Fruit fly (Drosophila melanogaster) whole organism, embryonic: ENCODE results near the gene ND-B16.6.

ENCODE experiments used
- Awh ChIP-seq: fragments of 200-800 bp; sonication (Bioruptor generic); IDR thresholded peaks from 2 replicates; pipeline ENCODE4, ENCODE4 v1.3.6; 2022; ENCODE audit warnings: missing biosample characterization, missing genetic modification characterization
- B-H2 ChIP-seq: fragments of 200-800 bp; sonication (Bioruptor generic); optimal IDR thresholded peaks from 2 replicates; lab custom pipeline; 2018; ENCODE audit warnings: missing biosample characterization, mild to moderate bottlenecking, missing genetic modification characterization
- Bdp1 ChIP-seq: fragments of 200-800 bp; sonication (Bioruptor generic); optimal IDR thresholded peaks from 3 replicates; lab custom pipeline; 2016; ENCODE audit warnings: missing biosample characterization, missing genetic modification characterization
- CG10267 ChIP-seq: fragments of 200-800 bp; sonication (Bioruptor generic); optimal IDR thresholded peaks from 2 replicates; lab custom pipeline; 2018; ENCODE audit warnings: missing biosample characterization, mild to moderate bottlenecking, missing genetic modification characterization, moderate library complexity
- CG10543 ChIP-seq: fragments of 200-800 bp; sonication (Bioruptor generic); optimal IDR thresholded peaks from 3 replicates; lab custom pipeline; 2017; ENCODE audit warnings: missing biosample characterization, mild to moderate bottlenecking, missing genetic modification characterization, moderate library complexity
- CG10959 ChIP-seq: fragments of 200-800 bp; sonication (Bioruptor generic); IDR thresholded peaks from 2 replicates; pipeline ENCODE4 v1.3.6; 2022; ENCODE audit warnings: missing biosample characterization, missing genetic modification characterization
- CG10979 ChIP-seq: fragments of 200-800 bp; sonication (Bioruptor generic); optimal IDR thresholded peaks from 2 replicates; lab custom pipeline; 2018; ENCODE audit warnings: missing biosample characterization, mild to moderate bottlenecking, missing genetic modification characterization, moderate library complexity
- CG11085 ChIP-seq: fragments of 200-800 bp; sonication (Bioruptor generic); IDR thresholded peaks from 2 replicates; pipeline ENCODE4 v1.3.6; 2022; ENCODE audit warnings: missing biosample characterization, missing genetic modification characterization
- CG11695 ChIP-seq: fragments of 200-800 bp; sonication (Bioruptor generic); IDR thresholded peaks from 3 replicates; pipeline ENCODE4 v1.3.6; 2022; ENCODE audit warnings: missing biosample characterization, missing genetic modification characterization
- CG11696 ChIP-seq: fragments of 200-800 bp; sonication (Bioruptor generic); IDR thresholded peaks from 2 replicates; pipeline ENCODE4 v1.3.6; 2022; ENCODE audit warnings: missing biosample characterization, missing genetic modification characterization
- CG17829 ChIP-seq: fragments of 200-800 bp; optimal IDR thresholded peaks from 2 replicates; lab custom pipeline; 2019; ENCODE audit warnings: missing biosample characterization, mild to moderate bottlenecking, missing genetic modification characterization, moderate library complexity
- CG2199 ChIP-seq: fragments of 200-800 bp; sonication (Bioruptor generic); IDR thresholded peaks from 3 replicates; pipeline ENCODE4 v1.3.6; 2022; ENCODE audit warnings: missing biosample characterization, missing genetic modification characterization
- CG2889 ChIP-seq: fragments of 200-800 bp; sonication (Bioruptor generic); IDR thresholded peaks from 3 replicates; pipeline ENCODE4 v1.3.6; 2022; ENCODE audit warnings: missing biosample characterization, missing genetic modification characterization
- CG30431 ChIP-seq: fragments of 200-800 bp; sonication (Bioruptor generic); optimal IDR thresholded peaks from 2 replicates; lab custom pipeline; 2017; ENCODE audit warnings: missing biosample characterization, missing genetic modification characterization
- CG32767 ChIP-seq: fragments of 200-800 bp; sonication (Bioruptor generic); IDR thresholded peaks from 2 replicates; pipeline ENCODE4 v1.3.6; 2022; ENCODE audit warnings: missing biosample characterization, missing genetic modification characterization
- CG4328 ChIP-seq: fragments of 200-800 bp; sonication (Bioruptor generic); optimal IDR thresholded peaks from 3 replicates; lab custom pipeline; 2017; ENCODE audit warnings: missing biosample characterization, missing genetic modification reagents, missing genetic modification characterization
- CG4617 ChIP-seq: fragments of 200-800 bp; sonication (Bioruptor generic); optimal IDR thresholded peaks from 3 replicates; lab custom pipeline; 2016; ENCODE audit warnings: missing biosample characterization, missing genetic modification characterization, borderline replicate concordance
- CG4707 ChIP-seq: fragments of 200-800 bp; sonication (Bioruptor generic); optimal IDR thresholded peaks from 2 replicates; lab custom pipeline; 2018; ENCODE audit warnings: missing biosample characterization, mild to moderate bottlenecking, missing genetic modification characterization, moderate library complexity
- CG6175 ChIP-seq: fragments of 200-800 bp; sonication (Bioruptor generic); IDR thresholded peaks from 3 replicates; pipeline ENCODE4 v1.3.6; 2022; ENCODE audit warnings: missing biosample characterization, missing genetic modification characterization
- CG6683 ChIP-seq: fragments of 200-800 bp; sonication (Bioruptor generic); optimal IDR thresholded peaks from 2 replicates; lab custom pipeline; 2017; ENCODE audit warnings: missing biosample characterization, mild to moderate bottlenecking, missing genetic modification characterization, missing genetic modification reagents
- CG9215 ChIP-seq: fragments of 200-800 bp; sonication (Bioruptor generic); IDR thresholded peaks from 2 replicates; pipeline ENCODE4 v1.3.6; 2022; ENCODE audit warnings: missing biosample characterization, missing genetic modification characterization
- Dip2 ChIP-seq: fragments of 200-800 bp; sonication (Bioruptor generic); IDR thresholded peaks from 2 replicates; pipeline ENCODE4 v1.3.6; 2022; ENCODE audit warnings: missing biosample characterization, missing genetic modification characterization
- HLH4C ChIP-seq: fragments of 200-800 bp; sonication (Bioruptor generic); IDR thresholded peaks from 3 replicates; pipeline ENCODE4 v1.3.6; 2022; ENCODE audit warnings: missing biosample characterization, missing genetic modification characterization; ENCODE audit not compliant: partially characterized antibody
- Hmr ChIP-seq: fragments of 200-800 bp; sonication (Bioruptor generic); optimal IDR thresholded peaks from 3 replicates; lab custom pipeline; 2017; ENCODE audit warnings: mild to moderate bottlenecking, missing biosample characterization, missing genetic modification reagents, missing genetic modification characterization
- Hmx ChIP-seq: fragments of 200-800 bp; sonication (Bioruptor generic); optimal IDR thresholded peaks from 2 replicates; lab custom pipeline; 2016; ENCODE audit warnings: missing biosample characterization, missing genetic modification characterization
- MBD-R2 ChIP-seq: fragments of 200-800 bp; sonication (Bioruptor generic); IDR thresholded peaks from 2 replicates; pipeline ENCODE4 v1.3.6; 2022; ENCODE audit warnings: missing biosample characterization, missing genetic modification characterization
- Meics ChIP-seq: fragments of 200-800 bp; sonication (Bioruptor generic); optimal IDR thresholded peaks from 2 replicates; lab custom pipeline; 2017; ENCODE audit warnings: missing biosample characterization, mild to moderate bottlenecking, missing genetic modification characterization
- Xrp1 ChIP-seq: fragments of 200-800 bp; sonication (Bioruptor generic); IDR thresholded peaks from 2 replicates; pipeline ENCODE4 v1.3.6; 2022; ENCODE audit warnings: missing biosample characterization, missing genetic modification characterization
- corto ChIP-seq: fragments of 200-800 bp; sonication (Bioruptor generic); optimal IDR thresholded peaks from 2 replicates; lab custom pipeline; 2016; ENCODE audit warnings: missing biosample characterization, mild to moderate bottlenecking, missing genetic modification characterization, moderate library complexity
- croc ChIP-seq: fragments of 200-800 bp; sonication (Bioruptor generic); conservative IDR thresholded peaks from 3 replicates; pipeline ENCODE4 v1.3.6; 2022; ENCODE audit warnings: missing biosample characterization, missing genetic modification characterization
- dati ChIP-seq: fragments of 200-800 bp; sonication (Bioruptor generic); IDR thresholded peaks from 2 replicates; pipeline ENCODE4 v1.3.6; 2022; ENCODE audit warnings: missing biosample characterization, missing genetic modification characterization
- esg ChIP-seq: fragments of 200-800 bp; sonication (Bioruptor generic); conservative IDR thresholded peaks from 2 replicates; pipeline ENCODE4 v1.3.6; 2022; ENCODE audit warnings: missing biosample characterization, missing genetic modification characterization
- gcm2 ChIP-seq: fragments of 200-800 bp; sonication (Bioruptor generic); optimal IDR thresholded peaks from 2 replicates; lab custom pipeline; 2016; ENCODE audit warnings: missing biosample characterization, missing genetic modification characterization
- grau ChIP-seq: fragments of 200-800 bp; optimal IDR thresholded peaks from 3 replicates; lab custom pipeline; 2019; ENCODE audit warnings: missing biosample characterization, mild to moderate bottlenecking, missing genetic modification characterization, moderate library complexity
- gsb ChIP-seq: fragments of 200-800 bp; sonication (Bioruptor generic); IDR thresholded peaks from 2 replicates; pipeline ENCODE4 v1.3.6; 2022; ENCODE audit warnings: missing biosample characterization, missing genetic modification characterization
- hbn ChIP-seq: fragments of 200-800 bp; sonication (Bioruptor generic); IDR thresholded peaks from 2 replicates; pipeline ENCODE4 v1.3.6; 2022; ENCODE audit warnings: missing biosample characterization, missing genetic modification characterization; ENCODE audit not compliant: partially characterized antibody
- hth ChIP-seq: fragments of >200 bp; optimal IDR thresholded peaks from 2 replicates; lab custom pipeline; 2017; ENCODE audit warnings: inconsistent platforms
- kay ChIP-seq: fragments of 200-800 bp; sonication (Bioruptor generic); optimal IDR thresholded peaks from 2 replicates; lab custom pipeline; 2016; ENCODE audit warnings: missing biosample characterization, missing genetic modification characterization
- lov ChIP-seq, 2 experiments: fragments of 200-800 bp in 1 of 2; fragments of >200 bp in 1 of 2; sonication (Bioruptor generic) in 1 of 2; IDR thresholded peaks in 1 of 2; optimal IDR thresholded peaks in 1 of 2; 2 replicates in 1 of 2; 3 replicates in 1 of 2; pipeline versions ENCODE4 v1.3.6 to Lab custom; 2017 to 2022; ENCODE audit warnings: missing biosample characterization in 1 of 2, missing genetic modification characterization in 1 of 2
- nmo ChIP-seq: fragments of 200-800 bp; sonication (Bioruptor generic); optimal IDR thresholded peaks from 2 replicates; lab custom pipeline; 2018; ENCODE audit warnings: missing biosample characterization, mild to moderate bottlenecking, missing genetic modification characterization, moderate library complexity
- pb ChIP-seq: fragments of 200-800 bp; sonication (Bioruptor generic); optimal IDR thresholded peaks from 3 replicates; lab custom pipeline; 2016; ENCODE audit warnings: missing biosample characterization, missing genetic modification characterization
- ro ChIP-seq: fragments of 200-800 bp; sonication (Bioruptor generic); IDR thresholded peaks from 2 replicates; pipeline ENCODE4 v1.3.6; 2022; ENCODE audit warnings: missing biosample characterization, missing genetic modification characterization
- sc ChIP-seq, 3 experiments: fragments of >200 bp in 2 of 3; fragments of 200-800 bp in 1 of 3; sonication (Bioruptor generic) in 1 of 3; optimal IDR thresholded peaks; 2 replicates in 2 of 3; 3 replicates in 1 of 3; lab custom pipeline; 2017; ENCODE audit warnings: mild to moderate bottlenecking in 1 of 3, missing biosample characterization in 1 of 3, missing genetic modification characterization in 1 of 3, missing genetic modification reagents in 1 of 3
- scrt ChIP-seq: fragments of 200-800 bp; sonication (Bioruptor generic); optimal IDR thresholded peaks from 2 replicates; lab custom pipeline; 2018; ENCODE audit warnings: missing biosample characterization, mild to moderate bottlenecking, missing genetic modification characterization, moderate library complexity
- slou ChIP-seq: fragments of 200-800 bp; sonication (Bioruptor generic); optimal IDR thresholded peaks from 3 replicates; lab custom pipeline; 2016; ENCODE audit warnings: missing biosample characterization, missing genetic modification characterization
- so ChIP-seq: fragments of 200-800 bp; sonication (Bioruptor generic); IDR thresholded peaks from 3 replicates; pipeline ENCODE4 v1.3.6; 2022; ENCODE audit warnings: missing biosample characterization, missing genetic modification characterization
- tap ChIP-seq: fragments of 200-800 bp; optimal IDR thresholded peaks from 3 replicates; lab custom pipeline; 2019; ENCODE audit warnings: missing biosample characterization, mild to moderate bottlenecking, missing genetic modification characterization, moderate library complexity
- tgo ChIP-seq: fragments of 200-800 bp; sonication (Bioruptor generic); IDR thresholded peaks from 3 replicates; pipeline ENCODE4 v1.3.6; 2022; ENCODE audit warnings: missing biosample characterization, missing genetic modification characterization
- zf30C ChIP-seq: fragments of 200-800 bp; sonication (Bioruptor generic); optimal IDR thresholded peaks from 3 replicates; lab custom pipeline; 2018; ENCODE audit warnings: missing biosample characterization, mild to moderate bottlenecking, missing genetic modification characterization

The ND-B16.6 gene

dm6 chrX:6339970-6340548 lies 10.1 kb downstream of the ND-B16.6 start (continued):
- peak; percentile 10 for TF ChIP-seq CG6683 (GFP tag; lab: Kevin White, UChicago)
- TF ChIP-seq HLH4C: no peak
- peak; percentile 66; the same call in 1 of the 2 replicates for TF ChIP-seq CG32767 (GFP tag; lab: Robert Waterston, UW)
- TF ChIP-seq CG17829 (tag; lab: Kevin White, UChicago): peak; percentile 46
- TF ChIP-seq Hmx (GFP tag; lab: Kevin White, UChicago): peak; percentile 20
- TF ChIP-seq CG2199 (GFP tag; lab: Robert Waterston, UW): no peak
- no peak for TF ChIP-seq kay
- no peak for TF ChIP-seq hth
- peak; percentile 72 for TF ChIP-seq Awh (GFP tag; lab: Robert Waterston, UW)
- peak; percentile 60 for TF ChIP-seq nmo (GFP tag; lab: Kevin White, UChicago)
- peak; percentile 9 for TF ChIP-seq CG4707 (GFP tag; lab: Kevin White, UChicago)
- TF ChIP-seq CG10959: no peak
- TF ChIP-seq gcm2 (GFP tag; lab: Kevin White, UChicago): no peak
- peak; percentile 68 for TF ChIP-seq tgo (GFP tag; lab: Robert Waterston, UW)
- TF ChIP-seq sc (optimal IDR thresholded peaks at IDR 0.05; lab: Kevin White, UChicago): no peak
- TF ChIP-seq sc (GFP tag; optimal IDR thresholded peaks at IDR 0.05; lab: Kevin White, UChicago): no peak
- TF ChIP-seq so (GFP tag; lab: Robert Waterston, UW): peak; percentile 64; the same call in 1 of the 3 replicates
- peak; percentile 63 for TF ChIP-seq grau
- peak; percentile 45; the same call in 1 of the 3 replicates for TF ChIP-seq CG6175
- peak; percentile 54 for TF ChIP-seq scrt (GFP tag; lab: Kevin White, UChicago)
- TF ChIP-seq Meics (GFP tag; lab: Kevin White, UChicago): no peak
- TF ChIP-seq zf30C (GFP tag; lab: Kevin White, UChicago): peak; percentile 10
- TF ChIP-seq slou (GFP tag; lab: Kevin White, UChicago): no peak
- no peak for TF ChIP-seq hbn (GFP tag; lab: Robert Waterston, UW)
- no peak for TF ChIP-seq CG10543 (GFP tag; lab: Kevin White, UChicago)
- peak; percentile 56 for TF ChIP-seq esg (GFP tag; lab: Robert Waterston, UW)
- TF ChIP-seq CG10979: peak; percentile 50
- TF ChIP-seq CG30431: no peak
- no peak for TF ChIP-seq gsb (GFP tag; lab: Robert Waterston, UW)
- peak; percentile 13 for TF ChIP-seq Hmr (GFP tag; lab: Kevin White, UChicago)
- TF ChIP-seq CG4617 (GFP tag; lab: Kevin White, UChicago): no peak
- peak; percentile 4 for TF ChIP-seq CG10267 (tag; lab: Kevin White, UChicago)
- TF ChIP-seq CG11085 (GFP tag; lab: Robert Waterston, UW): peak; percentile 28; the same call in 1 of the 2 replicates
- TF ChIP-seq corto (GFP tag; lab: Kevin White, UChicago): no peak
- no peak for TF ChIP-seq lov (optimal IDR thresholded peaks at IDR 0.05; lab: Kevin White, UChicago)
- TF ChIP-seq lov (GFP tag; IDR thresholded peaks at IDR 0.05; lab: Robert Waterston, UW): no peak
- TF ChIP-seq dati (GFP tag; lab: Robert Waterston, UW): no peak
- TF ChIP-seq ro (GFP tag; lab: Robert Waterston, UW): no peak
- no peak for TF ChIP-seq Dip2 (GFP tag; lab: Robert Waterston, UW)
- no peak for TF ChIP-seq B-H2 (GFP tag; lab: Kevin White, UChicago)
- TF ChIP-seq CG11695 (GFP tag; lab: Robert Waterston, UW): peak; percentile 67; the same call in 2 of the 3 replicates
- TF ChIP-seq croc (GFP tag; lab: Robert Waterston, UW): peak; percentile 28; the same call in 2 of the 3 replicates
- 0 out of 2 replicates have a peak, but pooled peaks have one; percentile 29 for TF ChIP-seq CG11696
- no peak for TF ChIP-seq CG4328 (GFP tag; lab: Kevin White, UChicago)
- TF ChIP-seq CG9215 (GFP tag; lab: Robert Waterston, UW): peak; percentile 46
- 0 out of 2 replicates have a peak, but pooled peaks have one; percentile 8 for TF ChIP-seq MBD-R2 (GFP tag; lab: Robert Waterston, UW)
- peak; percentile 75 for TF ChIP-seq Xrp1 (GFP tag; lab: Robert Waterston, UW)
- no peak for TF ChIP-seq Bdp1
- peak; percentile 53 for TF ChIP-seq tap
- peak; percentile 28 for TF ChIP-seq pb (GFP tag; lab: Kevin White, UChicago)
- peak; percentile 57; the same call in 1 of the 3 replicates for TF ChIP-seq CG2889 (GFP tag; lab: Robert Waterston, UW)
